Fruit fly (Drosophila melanogaster) whole organism, embryonic: ENCODE data around the gene CG42395.

Experiments used
- Bteb2 ChIP-seq: fragments of 200-800 bp; sonication (Bioruptor generic); optimal IDR thresholded peaks from 2 replicates; lab custom pipeline; 2016; ENCODE audit warnings: missing biosample characterization, missing genetic modification characterization
- CG10462 ChIP-seq: fragments of 200-800 bp; sonication (Bioruptor generic); optimal IDR thresholded peaks from 2 replicates; lab custom pipeline; 2016; ENCODE audit warnings: missing biosample characterization, missing genetic modification characterization
- CG11085 ChIP-seq: fragments of 200-800 bp; sonication (Bioruptor generic); IDR thresholded peaks from 2 replicates; pipeline ENCODE4 v1.3.6; 2022; ENCODE audit warnings: missing biosample characterization, missing genetic modification characterization
- CG14667 ChIP-seq: fragments of 200-800 bp; sonication (Bioruptor generic); IDR thresholded peaks from 2 replicates; pipeline ENCODE4 v1.3.6; 2022; ENCODE audit warnings: missing biosample characterization, missing genetic modification characterization
- CG14710 ChIP-seq: fragments of 200-800 bp; sonication (Bioruptor generic); optimal IDR thresholded peaks from 3 replicates; lab custom pipeline; 2019; ENCODE audit warnings: missing biosample characterization, mild to moderate bottlenecking, missing genetic modification characterization, moderate library complexity
- CG1602 ChIP-seq: fragments of 200-800 bp; sonication (Bioruptor generic); optimal IDR thresholded peaks from 3 replicates; lab custom pipeline; 2016; ENCODE audit warnings: missing biosample characterization, missing genetic modification characterization
- CG30020 ChIP-seq: fragments of 200-800 bp; optimal IDR thresholded peaks from 2 replicates; lab custom pipeline; 2019; ENCODE audit warnings: missing biosample characterization, mild to moderate bottlenecking, missing genetic modification characterization, moderate library complexity
- CG3838 ChIP-seq: fragments of 200-800 bp; sonication (Bioruptor generic); optimal IDR thresholded peaks from 3 replicates; lab custom pipeline; 2016; ENCODE audit warnings: missing biosample characterization, missing genetic modification characterization
- CG3995 ChIP-seq: fragments of 200-800 bp; sonication (Bioruptor generic); optimal IDR thresholded peaks from 3 replicates; lab custom pipeline; 2016; ENCODE audit warnings: missing biosample characterization, missing genetic modification characterization
- CG4424 ChIP-seq: fragments of 200-800 bp; sonication (Bioruptor generic); optimal IDR thresholded peaks from 3 replicates; lab custom pipeline; 2016; ENCODE audit warnings: missing biosample characterization, missing genetic modification characterization
- CG6765 ChIP-seq: fragments of 200-800 bp; sonication (Bioruptor generic); optimal IDR thresholded peaks from 3 replicates; lab custom pipeline; 2017; ENCODE audit warnings: missing biosample characterization, mild to moderate bottlenecking, missing genetic modification characterization
- CG8089 ChIP-seq: fragments of 200-800 bp; sonication (Bioruptor generic); optimal IDR thresholded peaks from 3 replicates; lab custom pipeline; 2016; ENCODE audit warnings: missing biosample characterization, missing genetic modification characterization
- CG8478 ChIP-seq: fragments of >200 bp; optimal IDR thresholded peaks from 2 replicates; lab custom pipeline; 2018
- CG9437 ChIP-seq: fragments of 200-800 bp; sonication (Bioruptor generic); optimal IDR thresholded peaks from 2 replicates; lab custom pipeline; 2018; ENCODE audit warnings: missing biosample characterization, mild to moderate bottlenecking, missing genetic modification characterization
- CG9876 ChIP-seq: fragments of 200-800 bp; sonication (Bioruptor generic); optimal IDR thresholded peaks from 2 replicates; lab custom pipeline; 2016; ENCODE audit warnings: missing biosample characterization, missing genetic modification characterization
- CG9932 ChIP-seq: fragments of 200-800 bp; sonication (Bioruptor generic); IDR thresholded peaks from 2 replicates; pipeline ENCODE4 v1.3.6; 2022; ENCODE audit warnings: missing biosample characterization, missing genetic modification characterization
- Camta ChIP-seq: fragments of 200-800 bp; sonication (Bioruptor generic); optimal IDR thresholded peaks from 2 replicates; lab custom pipeline; 2016; ENCODE audit warnings: missing biosample characterization, missing genetic modification characterization
- D19B ChIP-seq: fragments of 200-800 bp; sonication (Bioruptor generic); optimal IDR thresholded peaks from 2 replicates; lab custom pipeline; 2017; ENCODE audit warnings: missing biosample characterization, mild to moderate bottlenecking, missing genetic modification characterization
- Doc2 ChIP-seq: fragments of 200-800 bp; sonication (Bioruptor generic); IDR thresholded peaks from 2 replicates; pipeline ENCODE4 v1.3.6; 2022; ENCODE audit warnings: missing biosample characterization, missing genetic modification characterization
- Ets65A ChIP-seq: fragments of 200-800 bp; sonication (Bioruptor generic); peaks from one replicate; lab custom pipeline; 2016; ENCODE audit warnings: missing biosample characterization, missing genetic modification characterization
- Ets97D ChIP-seq: fragments of 200-800 bp; sonication (Bioruptor generic); optimal IDR thresholded peaks from 3 replicates; lab custom pipeline; 2016; ENCODE audit warnings: missing biosample characterization, missing genetic modification characterization
- Fer3 ChIP-seq: fragments of 200-800 bp; sonication (Bioruptor generic); optimal IDR thresholded peaks from 2 replicates; lab custom pipeline; 2018; ENCODE audit warnings: missing biosample characterization, mild to moderate bottlenecking, missing genetic modification characterization, moderate library complexity
- MTF-1 ChIP-seq: fragments of 200-800 bp; sonication (Bioruptor generic); optimal IDR thresholded peaks from 2 replicates; lab custom pipeline; 2018; ENCODE audit warnings: missing biosample characterization, mild to moderate bottlenecking, missing genetic modification characterization, borderline replicate concordance
- Myb ChIP-seq: fragments of 200-800 bp; sonication (Bioruptor generic); optimal IDR thresholded peaks from 2 replicates; lab custom pipeline; 2016; ENCODE audit warnings: missing biosample characterization, missing genetic modification characterization
- NfI ChIP-seq: fragments of 200-800 bp; sonication (Bioruptor generic); optimal IDR thresholded peaks from 3 replicates; lab custom pipeline; 2018; ENCODE audit warnings: missing biosample characterization, mild to moderate bottlenecking, missing genetic modification characterization, moderate library complexity
- PHDP ChIP-seq: fragments of 200-800 bp; sonication (Bioruptor generic); optimal IDR thresholded peaks from 3 replicates; lab custom pipeline; 2018; ENCODE audit warnings: missing biosample characterization, mild to moderate bottlenecking, missing genetic modification characterization, moderate library complexity
- Scr ChIP-seq: fragments of 200-800 bp; sonication (Bioruptor generic); IDR thresholded peaks from 2 replicates; pipeline ENCODE4 v1.3.6; 2022; ENCODE audit warnings: missing biosample characterization, missing genetic modification characterization; ENCODE audit not compliant: partially characterized antibody
- Taf1 ChIP-seq: fragments of 200-800 bp; sonication (Bioruptor generic); IDR thresholded peaks from 2 replicates; pipeline ENCODE4 v1.3.6; 2022; ENCODE audit warnings: missing biosample characterization, missing genetic modification characterization
- ap ChIP-seq: fragments of 200-800 bp; sonication (Bioruptor generic); IDR thresholded peaks from 2 replicates; pipeline ENCODE4 v1.3.6; 2022; ENCODE audit warnings: missing biosample characterization, missing genetic modification characterization
- bcd ChIP-seq: fragments of 200-800 bp; sonication (Bioruptor generic); optimal IDR thresholded peaks from 2 replicates; lab custom pipeline; 2017; ENCODE audit warnings: missing biosample characterization, mild to moderate bottlenecking, missing genetic modification characterization
- br ChIP-seq: fragments of >200 bp; optimal IDR thresholded peaks from 2 replicates; lab custom pipeline; 2017
- croc ChIP-seq: fragments of 200-800 bp; sonication (Bioruptor generic); conservative IDR thresholded peaks from 3 replicates; pipeline ENCODE4 v1.3.6; 2022; ENCODE audit warnings: missing biosample characterization, missing genetic modification characterization
- ems ChIP-seq: fragments of 200-800 bp; sonication (Bioruptor generic); optimal IDR thresholded peaks from 3 replicates; lab custom pipeline; 2016; ENCODE audit warnings: missing biosample characterization, missing genetic modification characterization
- en ChIP-seq: fragments of 200-800 bp; sonication (Bioruptor generic); optimal IDR thresholded peaks from 2 replicates; lab custom pipeline; 2016; ENCODE audit warnings: missing biosample characterization, missing genetic modification characterization
- esg ChIP-seq: fragments of 200-800 bp; sonication (Bioruptor generic); conservative IDR thresholded peaks from 2 replicates; pipeline ENCODE4 v1.3.6; 2022; ENCODE audit warnings: missing biosample characterization, missing genetic modification characterization
- fd3F ChIP-seq: fragments of 200-800 bp; sonication (Bioruptor generic); optimal IDR thresholded peaks from 2 replicates; lab custom pipeline; 2018; ENCODE audit warnings: missing biosample characterization, mild to moderate bottlenecking, missing genetic modification characterization, moderate library complexity
- fd96Cb ChIP-seq: fragments of 200-800 bp; sonication (Bioruptor generic); optimal IDR thresholded peaks from 2 replicates; lab custom pipeline; 2018; ENCODE audit warnings: missing biosample characterization, mild to moderate bottlenecking, missing genetic modification characterization, moderate library complexity
- gcm ChIP-seq: fragments of 200-800 bp; sonication (Bioruptor generic); optimal IDR thresholded peaks from 2 replicates; lab custom pipeline; 2019; ENCODE audit warnings: missing biosample characterization, mild to moderate bottlenecking, missing genetic modification characterization, moderate library complexity
- gsb ChIP-seq: fragments of 200-800 bp; sonication (Bioruptor generic); IDR thresholded peaks from 2 replicates; pipeline ENCODE4 v1.3.6; 2022; ENCODE audit warnings: missing biosample characterization, missing genetic modification characterization
- hbn ChIP-seq: fragments of 200-800 bp; sonication (Bioruptor generic); IDR thresholded peaks from 2 replicates; pipeline ENCODE4 v1.3.6; 2022; ENCODE audit warnings: missing biosample characterization, missing genetic modification characterization; ENCODE audit not compliant: partially characterized antibody
- lola ChIP-seq, 3 experiments: fragments of >200 bp in 2 of 3; fragments of 200-800 bp in 1 of 3; sonication (Bioruptor generic) in 1 of 3; optimal IDR thresholded peaks; 2 replicates each; lab custom pipeline; 2017 to 2019; ENCODE audit warnings: missing biosample characterization in 3 of 3, missing genetic modification characterization in 3 of 3, mild to moderate bottlenecking in 1 of 3, moderate library complexity in 1 of 3
- luna ChIP-seq: fragments of 200-800 bp; sonication (Bioruptor generic); optimal IDR thresholded peaks from 2 replicates; lab custom pipeline; 2016; ENCODE audit warnings: missing biosample characterization, missing genetic modification characterization
- pzg ChIP-seq: fragments of 200-800 bp; sonication (Bioruptor generic); optimal IDR thresholded peaks from 3 replicates; lab custom pipeline; 2018; ENCODE audit warnings: missing biosample characterization, mild to moderate bottlenecking, missing genetic modification characterization, moderate library complexity
- rib ChIP-seq: fragments of 200-800 bp; sonication (Bioruptor generic); IDR thresholded peaks from 2 replicates; pipeline ENCODE4 v1.3.6; 2022; ENCODE audit warnings: missing biosample characterization, missing genetic modification characterization
- slbo ChIP-seq: fragments of 200-800 bp; sonication (Bioruptor generic); IDR thresholded peaks from 2 replicates; pipeline ENCODE4 v1.3.6; 2022; ENCODE audit warnings: missing biosample characterization, missing genetic modification characterization
- stwl ChIP-seq: fragments of 200-800 bp; sonication (Bioruptor generic); optimal IDR thresholded peaks from 3 replicates; lab custom pipeline; 2018; ENCODE audit warnings: missing biosample characterization, mild to moderate bottlenecking, missing genetic modification characterization, moderate library complexity
- sug ChIP-seq: fragments of 200-800 bp; optimal IDR thresholded peaks from 2 replicates; lab custom pipeline; 2019; ENCODE audit warnings: missing biosample characterization, mild to moderate bottlenecking, missing genetic modification characterization, moderate library complexity
- tgo ChIP-seq: fragments of 200-800 bp; sonication (Bioruptor generic); IDR thresholded peaks from 3 replicates; pipeline ENCODE4 v1.3.6; 2022; ENCODE audit warnings: missing biosample characterization, missing genetic modification characterization
- ttk ChIP-seq: fragments of 200-800 bp; sonication (Bioruptor generic); IDR thresholded peaks from 2 replicates; pipeline ENCODE4 v2.1.2; 2022; ENCODE audit warnings: missing biosample characterization, missing genetic modification characterization
- wek ChIP-seq: fragments of 200-800 bp; sonication (Bioruptor generic); optimal IDR thresholded peaks from 3 replicates; lab custom pipeline; 2018; ENCODE audit warnings: missing biosample characterization, mild to moderate bottlenecking, missing genetic modification characterization, moderate library complexity
- yki ChIP-seq: fragments of >200 bp; optimal IDR thresholded peaks from 3 replicates; lab custom pipeline; 2018

The CG42395 gene

dm6 chrX:9578696-9579509 is 2.9 kb upstream of the CG42395 start (continued):
- TF ChIP-seq Camta = peak; percentile 98
- peak; percentile 97 for TF ChIP-seq esg (GFP tag; lab: Robert Waterston, UW)
- TF ChIP-seq CG3838 (GFP tag; lab: Kevin White, UChicago) = peak; percentile 96
- TF ChIP-seq CG9932 (GFP tag; lab: Robert Waterston, UW) = peak; percentile 99
- peak; percentile 97 for TF ChIP-seq CG14710
- TF ChIP-seq bcd (GFP tag; lab: Kevin White, UChicago) = peak; percentile 98
- TF ChIP-seq luna = peak; percentile 86
- peak; percentile 97 for TF ChIP-seq CG9876 (GFP tag; lab: Kevin White, UChicago)
- peak; percentile 96 for TF ChIP-seq gsb
- peak; percentile 89 for TF ChIP-seq CG6765
- TF ChIP-seq D19B (GFP tag; lab: Kevin White, UChicago) = peak; percentile 92
- peak in 1 of 3 experiments; percentile 99 for TF ChIP-seq lola (GFP tag; optimal IDR thresholded peaks at IDR 0.05; lab: Kevin White, UChicago)
- TF ChIP-seq MTF-1 (GFP tag; lab: Kevin White, UChicago) = peak; percentile 95
- peak; percentile 76 for TF ChIP-seq CG3995 (GFP tag; lab: Kevin White, UChicago)
- peak; percentile 98 for TF ChIP-seq CG4424
- TF ChIP-seq rib (GFP tag; lab: Robert Waterston, UW) = peak; percentile 98
- TF ChIP-seq CG30020 (tag; lab: Kevin White, UChicago) = peak; percentile 83
- peak; percentile 97 for TF ChIP-seq Fer3
- TF ChIP-seq CG9437 = peak; percentile 90
- no peak for TF ChIP-seq hbn (GFP tag; lab: Robert Waterston, UW)
- peak; percentile 98 for TF ChIP-seq CG8089 (GFP tag; lab: Kevin White, UChicago)
- peak; percentile 96 for TF ChIP-seq Taf1 (GFP tag; lab: Robert Waterston, UW)
- peak; percentile 26 for TF ChIP-seq pzg (GFP tag; lab: Kevin White, UChicago)
- TF ChIP-seq fd96Cb = peak; percentile 99
- no peak for TF ChIP-seq CG8478 (lab: Kevin White, UChicago)
- TF ChIP-seq ap = peak; percentile 98
- peak; percentile 100 for TF ChIP-seq slbo (GFP tag; lab: Robert Waterston, UW)
- TF ChIP-seq Myb (GFP tag; lab: Kevin White, UChicago) = peak; percentile 93
- peak; percentile 98 for TF ChIP-seq ttk (GFP tag; lab: Robert Waterston, UW)
- peak; percentile 89 for TF ChIP-seq Doc2 (GFP tag; lab: Robert Waterston, UW)
- peak; percentile 97 for TF ChIP-seq gcm (GFP tag; lab: Kevin White, UChicago)
- TF ChIP-seq CG14667 (GFP tag; lab: Robert Waterston, UW) = peak; percentile 99
- TF ChIP-seq tgo (GFP tag; lab: Robert Waterston, UW) = peak; percentile 98
- TF ChIP-seq croc (GFP tag; lab: Robert Waterston, UW) = peak; percentile 99
- peak; percentile 88 for TF ChIP-seq wek
- TF ChIP-seq Bteb2 (GFP tag; lab: Kevin White, UChicago) = peak; percentile 98
- TF ChIP-seq fd3F = peak; percentile 95
- TF ChIP-seq CG1602 (GFP tag; lab: Kevin White, UChicago) = peak; percentile 99
- TF ChIP-seq Ets97D (GFP tag; lab: Kevin White, UChicago) = peak; percentile 93
- TF ChIP-seq ems = peak; percentile 99
- TF ChIP-seq Ets65A = peak; percentile 100
- TF ChIP-seq NfI (GFP tag; lab: Kevin White, UChicago) = peak; percentile 98
- TF ChIP-seq Scr (GFP tag; lab: Robert Waterston, UW) = no peak
- TF ChIP-seq yki = no peak
- TF ChIP-seq stwl (tag; lab: Kevin White, UChicago) = peak; percentile 55
- TF ChIP-seq sug (tag; lab: Kevin White, UChicago) = peak; percentile 77
- peak; percentile 97 for TF ChIP-seq PHDP (tag; lab: Kevin White, UChicago)
- TF ChIP-seq CG11085 = peak; percentile 97
- TF ChIP-seq CG10462 (GFP tag; lab: Kevin White, UChicago) = peak; percentile 97
- TF ChIP-seq br (lab: Kevin White, UChicago) = no peak
- peak; percentile 94 for TF ChIP-seq en (GFP tag; lab: Kevin White, UChicago)
